Fruit fly (Drosophila melanogaster) whole organism, embryonic: ENCODE measurements around the gene NK7.1.

Source experiments
- Aef1 ChIP-seq: fragments of 200-800 bp; sonication (Bioruptor generic); IDR thresholded peaks from 3 replicates; pipeline ENCODE4 v1.3.6; 2022; ENCODE audit warnings: missing biosample characterization, missing genetic modification characterization
- Atf6 ChIP-seq: fragments of 200-800 bp; sonication (Bioruptor generic); IDR thresholded peaks from 2 replicates; pipeline ENCODE4 v1.3.6; 2022; ENCODE audit warnings: missing biosample characterization, missing genetic modification characterization
- CG1024 ChIP-seq: fragments of 200-800 bp; sonication (Bioruptor generic); IDR thresholded peaks from 2 replicates; pipeline ENCODE4 v1.3.6; 2022; ENCODE audit warnings: missing biosample characterization, missing genetic modification characterization
- CG10366 ChIP-seq: fragments of 200-800 bp; sonication (Bioruptor generic); IDR thresholded peaks from 2 replicates; pipeline ENCODE4 v1.3.6; 2022; ENCODE audit warnings: missing biosample characterization, missing genetic modification characterization
- CG10431 ChIP-seq: fragments of 200-800 bp; sonication (Bioruptor generic); optimal IDR thresholded peaks from 3 replicates; lab custom pipeline; 2018; ENCODE audit warnings: missing biosample characterization, mild to moderate bottlenecking, missing genetic modification characterization
- CG12659 ChIP-seq: fragments of 200-800 bp; sonication (Bioruptor generic); optimal IDR thresholded peaks from 3 replicates; lab custom pipeline; 2017; ENCODE audit warnings: mild to moderate bottlenecking, missing biosample characterization, missing genetic modification reagents, missing genetic modification characterization
- CG15073 ChIP-seq: fragments of 200-800 bp; sonication (Bioruptor generic); optimal IDR thresholded peaks from 2 replicates; lab custom pipeline; 2016; ENCODE audit warnings: missing biosample characterization, missing genetic modification characterization
- CG15601 ChIP-seq: fragments of 200-800 bp; sonication (Bioruptor generic); optimal IDR thresholded peaks from 3 replicates; lab custom pipeline; 2019; ENCODE audit warnings: missing biosample characterization, mild to moderate bottlenecking, missing genetic modification characterization, moderate library complexity
- CG1647 ChIP-seq: fragments of 200-800 bp; sonication (Bioruptor generic); optimal IDR thresholded peaks from 3 replicates; lab custom pipeline; 2016; ENCODE audit warnings: missing biosample characterization, missing genetic modification characterization
- CG16863 ChIP-seq: fragments of 200-800 bp; sonication (Bioruptor generic); optimal IDR thresholded peaks from 3 replicates; lab custom pipeline; 2016; ENCODE audit warnings: missing biosample characterization, missing genetic modification characterization
- CG17359 ChIP-seq: fragments of 200-800 bp; sonication (Bioruptor generic); optimal IDR thresholded peaks from 3 replicates; lab custom pipeline; 2018; ENCODE audit warnings: missing biosample characterization, mild to moderate bottlenecking, missing genetic modification characterization, moderate library complexity
- CG17361 ChIP-seq: fragments of 200-800 bp; sonication (Bioruptor generic); IDR thresholded peaks from 3 replicates; pipeline ENCODE4 v1.3.6; 2022; ENCODE audit warnings: missing biosample characterization, missing genetic modification characterization
- CG17802 ChIP-seq: fragments of 200-800 bp; sonication (Bioruptor generic); optimal IDR thresholded peaks from 2 replicates; lab custom pipeline; 2018; ENCODE audit warnings: missing biosample characterization, mild to moderate bottlenecking, missing genetic modification characterization, moderate library complexity
- CG1792 ChIP-seq: fragments of 200-800 bp; sonication (Bioruptor generic); optimal IDR thresholded peaks from 2 replicates; lab custom pipeline; 2016; ENCODE audit warnings: missing biosample characterization, missing genetic modification characterization
- CG18619 ChIP-seq: fragments of 200-800 bp; sonication (Bioruptor generic); optimal IDR thresholded peaks from 3 replicates; lab custom pipeline; 2017; ENCODE audit warnings: missing biosample characterization, mild to moderate bottlenecking, missing genetic modification characterization
- CG2202 ChIP-seq: fragments of 200-800 bp; sonication (Bioruptor generic); optimal IDR thresholded peaks from 2 replicates; lab custom pipeline; 2018; ENCODE audit warnings: missing biosample characterization, mild to moderate bottlenecking, missing genetic modification characterization
- CG3163 ChIP-seq: fragments of 200-800 bp; sonication (Bioruptor generic); optimal IDR thresholded peaks from 3 replicates; lab custom pipeline; 2016; ENCODE audit warnings: missing biosample characterization, missing genetic modification characterization
- CG7745 ChIP-seq: fragments of 200-800 bp; sonication (Bioruptor generic); optimal IDR thresholded peaks from 2 replicates; lab custom pipeline; 2018; ENCODE audit warnings: missing biosample characterization, mild to moderate bottlenecking, missing genetic modification characterization, moderate library complexity
- CG7928 ChIP-seq: fragments of 200-800 bp; sonication (Bioruptor generic); optimal IDR thresholded peaks from 2 replicates; lab custom pipeline; 2017; ENCODE audit warnings: missing biosample characterization, mild to moderate bottlenecking, missing genetic modification characterization
- Chrac-16 ChIP-seq: fragments of 200-800 bp; sonication (Bioruptor generic); optimal IDR thresholded peaks from 3 replicates; lab custom pipeline; 2016; ENCODE audit warnings: missing biosample characterization, missing genetic modification characterization
- Deaf1 ChIP-seq: fragments of 200-800 bp; optimal IDR thresholded peaks from 3 replicates; lab custom pipeline; 2019; ENCODE audit warnings: missing biosample characterization, mild to moderate bottlenecking, missing genetic modification characterization, moderate library complexity
- Dll ChIP-seq: fragments of 200-800 bp; sonication (Bioruptor generic); IDR thresholded peaks from 4 replicates; pipeline ENCODE4 v1.3.6; 2022; ENCODE audit warnings: missing biosample characterization, missing genetic modification characterization; ENCODE audit not compliant: partially characterized antibody
- Drgx ChIP-seq: fragments of 200-800 bp; sonication (Bioruptor generic); IDR thresholded peaks from 2 replicates; pipeline ENCODE4 v1.3.6; 2022; ENCODE audit warnings: missing biosample characterization, missing genetic modification characterization
- HLH54F ChIP-seq: fragments of 200-800 bp; sonication (Bioruptor generic); optimal IDR thresholded peaks from 3 replicates; lab custom pipeline; 2016; ENCODE audit warnings: missing biosample characterization, missing genetic modification characterization
- Hsf ChIP-seq: fragments of 200-800 bp; sonication (Bioruptor generic); optimal IDR thresholded peaks from 3 replicates; lab custom pipeline; 2016; ENCODE audit warnings: missing biosample characterization, missing genetic modification characterization
- Jarid2 ChIP-seq: fragments of 200-800 bp; sonication (Bioruptor generic); optimal IDR thresholded peaks from 3 replicates; lab custom pipeline; 2017; ENCODE audit warnings: mild to moderate bottlenecking, missing biosample characterization, missing genetic modification reagents, missing genetic modification characterization
- Lim3 ChIP-seq: fragments of 200-800 bp; sonication (Bioruptor generic); IDR thresholded peaks from 2 replicates; pipeline ENCODE4 v1.3.6; 2022; ENCODE audit warnings: missing biosample characterization, missing genetic modification characterization
- NC2β ChIP-seq: fragments of 200-800 bp; sonication (Bioruptor generic); optimal IDR thresholded peaks from 2 replicates; lab custom pipeline; 2016; ENCODE audit warnings: missing biosample characterization, missing genetic modification characterization
- Poxn ChIP-seq: fragments of 200-800 bp; sonication (Bioruptor generic); IDR thresholded peaks from 2 replicates; pipeline ENCODE4 v1.3.6; 2022; ENCODE audit warnings: missing biosample characterization, missing genetic modification characterization
- Ravus ChIP-seq: fragments of 200-800 bp; sonication (Bioruptor generic); IDR thresholded peaks from 2 replicates; pipeline ENCODE4 v1.3.6; 2022; ENCODE audit warnings: missing biosample characterization, missing genetic modification characterization
- Sry-β ChIP-seq: fragments of 200-800 bp; sonication (Bioruptor generic); optimal IDR thresholded peaks from 2 replicates; lab custom pipeline; 2018; ENCODE audit warnings: missing biosample characterization, mild to moderate bottlenecking, missing genetic modification characterization, moderate library complexity
- Trl ChIP-seq, 3 experiments: fragments of >200 bp in 2 of 3; fragments of 200-800 bp in 1 of 3; sonication (Bioruptor generic) in 1 of 3; optimal IDR thresholded peaks; 2 replicates in 1 of 3; 3 replicates in 2 of 3; lab custom pipeline; 2016 to 2017; ENCODE audit warnings: missing biosample characterization in 1 of 3, missing genetic modification characterization in 1 of 3
- Usf ChIP-seq: fragments of 200-800 bp; sonication (Bioruptor generic); optimal IDR thresholded peaks from 2 replicates; lab custom pipeline; 2017; ENCODE audit warnings: missing genotype, missing biosample characterization, missing genetic modification characterization
- Vsx1 ChIP-seq: fragments of 200-800 bp; sonication (Bioruptor generic); optimal IDR thresholded peaks from 2 replicates; lab custom pipeline; 2017; ENCODE audit warnings: missing biosample characterization, mild to moderate bottlenecking, missing genetic modification characterization, missing genetic modification reagents
- YL-1 ChIP-seq: fragments of 200-800 bp; sonication (Bioruptor generic); optimal IDR thresholded peaks from 3 replicates; lab custom pipeline; 2017; ENCODE audit warnings: missing biosample characterization, mild to moderate bottlenecking, missing genetic modification characterization
- abd-A ChIP-seq: fragments of 200-800 bp; sonication (Bioruptor generic); optimal IDR thresholded peaks from 3 replicates; lab custom pipeline; 2019; ENCODE audit warnings: missing biosample characterization, mild to moderate bottlenecking, missing genetic modification characterization, moderate library complexity
- bowl ChIP-seq: fragments of 200-800 bp; sonication (Bioruptor generic); IDR thresholded peaks from 2 replicates; pipeline ENCODE4 v1.3.6; 2022; ENCODE audit warnings: missing biosample characterization, missing genetic modification characterization
- ci ChIP-seq: fragments of 200-800 bp; sonication (Bioruptor generic); IDR thresholded peaks from 3 replicates; pipeline ENCODE4 v1.3.6; 2022; ENCODE audit warnings: missing biosample characterization, missing genetic modification characterization
- en ChIP-seq: fragments of 200-800 bp; sonication (Bioruptor generic); optimal IDR thresholded peaks from 2 replicates; lab custom pipeline; 2016; ENCODE audit warnings: missing biosample characterization, missing genetic modification characterization
- gce ChIP-seq: fragments of 200-800 bp; sonication (Bioruptor generic); IDR thresholded peaks from 3 replicates; pipeline ENCODE4 v1.3.6; 2022; ENCODE audit warnings: missing biosample characterization, missing genetic modification characterization
- gfzf ChIP-seq: fragments of 200-800 bp; sonication (Bioruptor generic); optimal IDR thresholded peaks from 2 replicates; lab custom pipeline; 2016; ENCODE audit warnings: missing biosample characterization, mild to moderate bottlenecking, missing genetic modification characterization, moderate library complexity
- hth ChIP-seq: fragments of >200 bp; optimal IDR thresholded peaks from 2 replicates; lab custom pipeline; 2017; ENCODE audit warnings: inconsistent platforms
- maf-S ChIP-seq: fragments of 200-800 bp; sonication (Bioruptor generic); optimal IDR thresholded peaks from 2 replicates; lab custom pipeline; 2016; ENCODE audit warnings: missing biosample characterization, missing genetic modification characterization
- org-1 ChIP-seq: fragments of 200-800 bp; sonication (Bioruptor generic); optimal IDR thresholded peaks from 2 replicates; lab custom pipeline; 2017; ENCODE audit warnings: missing biosample characterization, missing genetic modification characterization
- pnt ChIP-seq: fragments of 200-800 bp; sonication (Bioruptor generic); optimal IDR thresholded peaks from 3 replicates; lab custom pipeline; 2016; ENCODE audit warnings: missing biosample characterization, missing genetic modification characterization
- repo ChIP-seq: fragments of 200-800 bp; sonication (Bioruptor generic); optimal IDR thresholded peaks from 2 replicates; lab custom pipeline; 2016; ENCODE audit warnings: missing biosample characterization, missing genetic modification characterization
- row ChIP-seq: fragments of 200-800 bp; sonication (Bioruptor generic); IDR thresholded peaks from 3 replicates; pipeline ENCODE4 v1.3.6; 2022; ENCODE audit warnings: missing biosample characterization, missing genetic modification characterization
- schlank ChIP-seq: fragments of 200-800 bp; sonication (Bioruptor generic); optimal IDR thresholded peaks from 2 replicates; lab custom pipeline; 2018; ENCODE audit warnings: missing biosample characterization, mild to moderate bottlenecking, missing genetic modification characterization
- seq ChIP-seq: fragments of 200-800 bp; sonication (Bioruptor generic); IDR thresholded peaks from 2 replicates; pipeline ENCODE4 v1.3.6; 2022; ENCODE audit warnings: missing biosample characterization, missing genetic modification characterization
- sug ChIP-seq: fragments of 200-800 bp; optimal IDR thresholded peaks from 2 replicates; lab custom pipeline; 2019; ENCODE audit warnings: missing biosample characterization, mild to moderate bottlenecking, missing genetic modification characterization, moderate library complexity
- zfh1 ChIP-seq: fragments of 200-800 bp; sonication (Bioruptor generic); IDR thresholded peaks from 3 replicates; pipeline ENCODE4 v1.3.6; 2022; ENCODE audit warnings: missing biosample characterization, missing genetic modification characterization

Gene NK7.1

dm6 chr3R:14283754-14284421 is 88.9 kb downstream of the NK7.1 start (continued):
- peak; percentile 83 for TF ChIP-seq repo (GFP tag; lab: Kevin White, UChicago)
- peak; percentile 67 for TF ChIP-seq Sry-β (GFP tag; lab: Kevin White, UChicago)
- TF ChIP-seq ci (GFP tag; lab: Robert Waterston, UW): no peak
- peak; percentile 93 for TF ChIP-seq YL-1 (GFP tag; lab: Kevin White, UChicago)
- TF ChIP-seq CG17359 (tag; lab: Kevin White, UChicago): peak; percentile 99
- peak; percentile 91 for TF ChIP-seq pnt (GFP tag; lab: Kevin White, UChicago)
- no peak for TF ChIP-seq Drgx (GFP tag; lab: Robert Waterston, UW)
- peak; percentile 83 for TF ChIP-seq CG7928 (GFP tag; lab: Kevin White, UChicago)
- TF ChIP-seq Lim3: no peak
- no peak for TF ChIP-seq hth
- no peak for TF ChIP-seq Ravus
- peak; percentile 99 for TF ChIP-seq abd-A (tag; lab: Kevin White, UChicago)
- TF ChIP-seq gfzf (GFP tag; lab: Kevin White, UChicago): no peak
- peak; percentile 98 for TF ChIP-seq CG15601 (tag; lab: Kevin White, UChicago)
- no peak for TF ChIP-seq bowl (GFP tag; lab: Robert Waterston, UW)
- TF ChIP-seq seq (GFP tag; lab: Robert Waterston, UW): no peak
- peak; percentile 97 for TF ChIP-seq Usf (GFP tag; lab: Kevin White, UChicago)
- peak; percentile 93 for TF ChIP-seq CG1792
- peak; percentile 83 for TF ChIP-seq CG7745 (tag; lab: Kevin White, UChicago)
- TF ChIP-seq CG18619 (GFP tag; lab: Kevin White, UChicago): peak; percentile 98
- TF ChIP-seq Dll (GFP tag; lab: Robert Waterston, UW): no peak
- TF ChIP-seq CG10366 (GFP tag; lab: Robert Waterston, UW): no peak
- no peak for TF ChIP-seq CG17361 (GFP tag; lab: Robert Waterston, UW)
- peak; percentile 90 for TF ChIP-seq maf-S (GFP tag; lab: Kevin White, UChicago)
- TF ChIP-seq Vsx1 (GFP tag; lab: Kevin White, UChicago): peak; percentile 98
- peak; percentile 90 for TF ChIP-seq Deaf1 (tag; lab: Kevin White, UChicago)
- peak; percentile 97 for TF ChIP-seq org-1 (GFP tag; lab: Kevin White, UChicago)
- TF ChIP-seq row (GFP tag; lab: Robert Waterston, UW): no peak
- peak; percentile 84 for TF ChIP-seq CG15073 (GFP tag; lab: Kevin White, UChicago)
- TF ChIP-seq CG1024: no peak
- TF ChIP-seq CG17802 (tag; lab: Kevin White, UChicago): peak; percentile 90
- peak; percentile 95 for TF ChIP-seq CG16863 (GFP tag; lab: Kevin White, UChicago)
- TF ChIP-seq en (GFP tag; lab: Kevin White, UChicago): peak; percentile 87
- no peak for TF ChIP-seq Aef1
- TF ChIP-seq HLH54F (GFP tag; lab: Kevin White, UChicago): peak; percentile 95
- TF ChIP-seq sug: peak; percentile 96
- TF ChIP-seq CG3163 (GFP tag; lab: Kevin White, UChicago): peak; percentile 58
- peak; percentile 94 for TF ChIP-seq Jarid2 (GFP tag; lab: Kevin White, UChicago)
- peak; percentile 96 for TF ChIP-seq schlank (tag; lab: Kevin White, UChicago)
- TF ChIP-seq Poxn (GFP tag; lab: Robert Waterston, UW): no peak
- TF ChIP-seq Atf6 (GFP tag; lab: Robert Waterston, UW): no peak
- no peak for TF ChIP-seq zfh1 (GFP tag; lab: Robert Waterston, UW)
- TF ChIP-seq NC2β (GFP tag; lab: Kevin White, UChicago): peak; percentile 95
- TF ChIP-seq CG1647: peak; percentile 96
- TF ChIP-seq Trl (optimal IDR thresholded peaks at IDR 0.05; lab: Kevin White, UChicago): peak; percentile 87 to 95
- peak; percentile 88 for TF ChIP-seq Trl (GFP tag; optimal IDR thresholded peaks at IDR 0.05; lab: Kevin White, UChicago)
- TF ChIP-seq CG12659 (GFP tag; lab: Kevin White, UChicago): peak; percentile 99
- no peak for TF ChIP-seq gce (GFP tag; lab: Robert Waterston, UW)
- peak; percentile 84 for TF ChIP-seq CG10431 (GFP tag; lab: Kevin White, UChicago)
- TF ChIP-seq Hsf (GFP tag; lab: Kevin White, UChicago): peak; percentile 99
- peak; percentile 96 for TF ChIP-seq CG2202
- TF ChIP-seq Chrac-16 (GFP tag; lab: Kevin White, UChicago): peak; percentile 99
